Worm (Caenorhabditis elegans) whole organism, L3 larva: ENCODE data around the gene B0546.3.
A peak's percentile ranks its signal among the peaks of the same experiment; 100 is the strongest.

Source experiments
- R02D3.7 ChIP-seq: fragments of 150-350 bp; optimal IDR thresholded peaks from 2 replicates; lab custom pipeline; 2014; ENCODE audit warnings: missing biosample characterization, missing genetic modification characterization
- ZK546.5 ChIP-seq: sonication (generic microtip); optimal IDR thresholded peaks from 2 replicates; lab custom pipeline; 2017; ENCODE audit warnings: missing biosample characterization, missing genetic modification characterization
- aly-2 ChIP-seq: fragments of 150-350 bp; optimal IDR thresholded peaks from 2 replicates; lab custom pipeline; 2014; ENCODE audit warnings: missing biosample characterization, missing genetic modification characterization
- ceh-16 ChIP-seq: sonication (generic microtip); optimal IDR thresholded peaks from 2 replicates; lab custom pipeline; 2017; ENCODE audit warnings: missing biosample characterization, missing genetic modification characterization
- ceh-28 ChIP-seq: fragments of 150-350 bp; optimal IDR thresholded peaks from 2 replicates; lab custom pipeline; 2014; ENCODE audit warnings: missing biosample characterization, missing genetic modification reagents, missing genetic modification characterization
- ceh-82 ChIP-seq: fragments of 150-350 bp; optimal IDR thresholded peaks from 2 replicates; lab custom pipeline; 2014; ENCODE audit warnings: missing biosample characterization, missing genetic modification characterization
- ceh-9 ChIP-seq: sonication (generic microtip); optimal IDR thresholded peaks from 2 replicates; lab custom pipeline; 2018; ENCODE audit warnings: missing biosample characterization, missing genetic modification characterization
- daf-12 ChIP-seq: fragments of 150-350 bp; optimal IDR thresholded peaks from 2 replicates; lab custom pipeline; 2014; ENCODE audit warnings: missing biosample characterization, missing genetic modification reagents, missing genetic modification characterization
- egl-5 ChIP-seq: fragments of 150-350 bp; optimal IDR thresholded peaks from 2 replicates; lab custom pipeline; 2017; ENCODE audit warnings: missing biosample characterization, missing genetic modification reagents, missing genetic modification characterization, inconsistent platforms
- elt-1 ChIP-seq: fragments of 150-350 bp; optimal IDR thresholded peaks from 2 replicates; lab custom pipeline; 2014; ENCODE audit warnings: missing biosample characterization, missing genetic modification characterization
- elt-2 ChIP-seq: sonication (generic microtip); optimal IDR thresholded peaks from 2 replicates; lab custom pipeline; 2016; ENCODE audit warnings: missing genetic modification reagents, mild to moderate bottlenecking, missing genetic modification characterization, missing compliant biosample characterization
- elt-3 ChIP-seq, 3 experiments: fragments of 150-350 bp in 1 of 3; sonication (generic microtip) in 2 of 3; optimal IDR thresholded peaks; 2 replicates in 2 of 3; 4 replicates in 1 of 3; lab custom pipeline; 2014 to 2017; ENCODE audit warnings: missing biosample characterization in 3 of 3, missing genetic modification characterization in 3 of 3
- fkh-2 ChIP-seq: fragments of 150-350 bp; optimal IDR thresholded peaks from 2 replicates; lab custom pipeline; 2014; ENCODE audit warnings: missing biosample characterization, missing genetic modification reagents, missing genetic modification characterization
- fos-1 ChIP-seq: fragments of 150-350 bp; optimal IDR thresholded peaks from 2 replicates; lab custom pipeline; 2014; ENCODE audit warnings: missing biosample characterization, missing genetic modification characterization
- hmg-11 ChIP-seq: sonication (generic microtip); optimal IDR thresholded peaks from 2 replicates; lab custom pipeline; 2016; ENCODE audit warnings: missing genetic modification characterization, missing compliant biosample characterization
- jun-1 ChIP-seq: fragments of 150-350 bp; optimal IDR thresholded peaks from 2 replicates; lab custom pipeline; 2014; ENCODE audit warnings: missing biosample characterization, missing genetic modification reagents, missing genetic modification characterization
- lin-15B ChIP-seq: fragments of 150-350 bp; optimal IDR thresholded peaks from 2 replicates; lab custom pipeline; 2014; ENCODE audit warnings: missing biosample characterization, missing genetic modification characterization
- lin-39 ChIP-seq: fragments of 150-350 bp; optimal IDR thresholded peaks from 2 replicates; lab custom pipeline; 2018; ENCODE audit warnings: missing biosample characterization, missing genetic modification reagents, missing genetic modification characterization
- lsy-12 ChIP-seq: sonication (generic microtip); optimal IDR thresholded peaks from 2 replicates; lab custom pipeline; 2016; ENCODE audit warnings: mild to moderate bottlenecking, missing genetic modification characterization, missing compliant biosample characterization
- mdl-1 ChIP-seq: fragments of 150-350 bp; optimal IDR thresholded peaks from 2 replicates; lab custom pipeline; 2014; ENCODE audit warnings: missing biosample characterization, missing genetic modification characterization
- mml-1 ChIP-seq: fragments of 150-350 bp; sonication (generic microtip); optimal IDR thresholded peaks from 3 replicates; lab custom pipeline; 2014; ENCODE audit warnings: missing biosample characterization, missing genetic modification characterization
- nfya-1 ChIP-seq: sonication (generic microtip); optimal IDR thresholded peaks from 2 replicates; lab custom pipeline; 2017; ENCODE audit warnings: missing genetic modification characterization, mild to moderate bottlenecking, missing compliant biosample characterization, antibody characterized with exemption, moderate library complexity; ENCODE audit not compliant: insufficient read depth
- nhr-11 ChIP-seq: fragments of 150-350 bp; optimal IDR thresholded peaks from 2 replicates; lab custom pipeline; 2014; ENCODE audit warnings: missing biosample characterization, missing genetic modification characterization
- nhr-12 ChIP-seq: fragments of 150-350 bp; optimal IDR thresholded peaks from 2 replicates; lab custom pipeline; 2014; ENCODE audit warnings: missing biosample characterization, missing genetic modification characterization
- nhr-23 ChIP-seq: fragments of 150-350 bp; optimal IDR thresholded peaks from 2 replicates; lab custom pipeline; 2014; ENCODE audit warnings: missing biosample characterization, missing genetic modification reagents, missing genetic modification characterization
- nhr-237 ChIP-seq: fragments of 150-350 bp; optimal IDR thresholded peaks from 2 replicates; lab custom pipeline; 2014; ENCODE audit warnings: missing biosample characterization, missing genetic modification characterization
- nhr-25 ChIP-seq: sonication (generic microtip); optimal IDR thresholded peaks from 2 replicates; lab custom pipeline; 2017; ENCODE audit warnings: missing biosample characterization, missing genetic modification characterization
- nhr-28 ChIP-seq: fragments of 150-350 bp; optimal IDR thresholded peaks from 2 replicates; lab custom pipeline; 2014; ENCODE audit warnings: missing biosample characterization, missing genetic modification characterization
- nhr-76 ChIP-seq: fragments of 150-350 bp; sonication (generic microtip); optimal IDR thresholded peaks from 5 replicates; lab custom pipeline; 2014; ENCODE audit warnings: missing biosample characterization, missing genetic modification characterization
- nhr-77 ChIP-seq: fragments of 150-350 bp; optimal IDR thresholded peaks from 2 replicates; lab custom pipeline; 2014; ENCODE audit warnings: missing biosample characterization, missing genetic modification characterization
- pha-4 ChIP-seq: fragments of 150-350 bp; optimal IDR thresholded peaks from 2 replicates; lab custom pipeline; 2014; ENCODE audit warnings: missing biosample characterization, missing genetic modification reagents, missing genetic modification characterization
- sea-2 ChIP-seq: fragments of 150-350 bp; sonication (generic microtip); optimal IDR thresholded peaks from 4 replicates; lab custom pipeline; 2014; ENCODE audit warnings: missing biosample characterization, missing genetic modification reagents, missing genetic modification characterization
- snpc-4 ChIP-seq: fragments of 150-350 bp; optimal IDR thresholded peaks from 2 replicates; lab custom pipeline; 2014; ENCODE audit warnings: missing biosample characterization, missing genetic modification characterization
- unc-39 ChIP-seq: sonication (generic microtip); optimal IDR thresholded peaks from 4 replicates; lab custom pipeline; 2017; ENCODE audit warnings: missing biosample characterization, missing genetic modification characterization
- unc-62 ChIP-seq: fragments of 150-350 bp; sonication (generic microtip); optimal IDR thresholded peaks from 4 replicates; lab custom pipeline; 2014; ENCODE audit warnings: missing biosample characterization, missing genetic modification reagents, missing genetic modification characterization
- zag-1 ChIP-seq: fragments of 150-350 bp; optimal IDR thresholded peaks from 2 replicates; lab custom pipeline; 2014; ENCODE audit warnings: missing biosample characterization, missing genetic modification characterization
- ztf-11 ChIP-seq: fragments of 150-350 bp; optimal IDR thresholded peaks from 2 replicates; lab custom pipeline; 2014; ENCODE audit warnings: missing biosample characterization, missing genetic modification characterization
- ztf-4 ChIP-seq: fragments of 150-350 bp; optimal IDR thresholded peaks from 2 replicates; lab custom pipeline; 2014; ENCODE audit warnings: missing biosample characterization, missing genetic modification characterization

Gene B0546.3

ce11 chrIV:3368638-3369247, 13.9 kb downstream of the B0546.3 start, which contains the start of gene vha-19:
Gene vha-19, plus strand, starts transcription at chrIV:3369197.
- TF ChIP-seq nfya-1, result peak; percentile 38
- no peak for TF ChIP-seq nhr-23 (tag; lab: Kevin White, UChicago)
- TF ChIP-seq lin-15B (tag; lab: Kevin White, UChicago), result peak; percentile 51
- TF ChIP-seq elt-2, result peak; percentile 61
- TF ChIP-seq lin-39 (tag; lab: Kevin White, UChicago), result peak; percentile 15
- peak; percentile 77 for TF ChIP-seq hmg-11
- TF ChIP-seq nhr-77, result no peak
- no peak for TF ChIP-seq ztf-4
- peak; percentile 52 for TF ChIP-seq pha-4 (tag; lab: Kevin White, UChicago)
- TF ChIP-seq, all 47 proteins: peak for 6

ce11 chrIV:3363784-3364183, 18.9 kb downstream of the B0546.3 start:
- TF ChIP-seq nhr-23 (tag; lab: Kevin White, UChicago) (no peak), ceh-28 (tag; lab: Kevin White, UChicago) (no peak), nhr-76 (tag; lab: Kevin White, UChicago) (no peak), elt-2 (no peak), snpc-4 (no peak), ceh-16 (tag; lab: Kevin White, UChicago) (no peak), nfya-1 (no peak), ceh-82 (tag; lab: Kevin White, UChicago) (no peak), zag-1 (tag; lab: Kevin White, UChicago) (no peak), unc-62 (GFP tag; lab: Kevin White, UChicago) (no peak), lin-39 (tag; lab: Kevin White, UChicago) (no peak), lsy-12 (tag; lab: Kevin White, UChicago) (no peak), nhr-77 (no peak), lin-15B (tag; lab: Kevin White, UChicago) (no peak), R02D3.7 (no peak), aly-2 (tag; lab: Kevin White, UChicago) (no peak), nhr-28 (tag; lab: Kevin White, UChicago) (no peak), elt-1 (tag; lab: Kevin White, UChicago) (no peak), nhr-237 (no peak)
- TF ChIP-seq, all 47 proteins: peak for 0

ce11 chrIV:3363221-3363620, 19.4 kb downstream of the B0546.3 start, which contains the start of gene Y55H10A.2:
Gene Y55H10A.2, plus strand, starts transcription at chrIV:3363521.
- TF ChIP-seq sea-2 (GFP tag; lab: Kevin White, UChicago) (no peak), ztf-11 (tag; lab: Kevin White, UChicago) (no peak), nhr-77 (no peak), nhr-12 (tag; lab: Kevin White, UChicago) (no peak), lsy-12 (tag; lab: Kevin White, UChicago) (no peak), R02D3.7 (no peak), snpc-4 (no peak), aly-2 (tag; lab: Kevin White, UChicago) (no peak), nhr-23 (tag; lab: Kevin White, UChicago) (no peak), mml-1 (tag; lab: Kevin White, UChicago) (no peak), daf-12 (tag; lab: Kevin White, UChicago) (no peak), ztf-4 (no peak), unc-39 (tag; lab: Kevin White, UChicago) (no peak), hmg-11 (no peak)

- no peak for TF ChIP-seq lsy-12 (tag; lab: Kevin White, UChicago)
- TF ChIP-seq pha-4 (tag; lab: Kevin White, UChicago), result no peak
- no peak for TF ChIP-seq sea-2 (GFP tag; lab: Kevin White, UChicago)
- TF ChIP-seq egl-5, result no peak
- TF ChIP-seq nhr-11 (tag; lab: Kevin White, UChicago), result no peak
- no peak for TF ChIP-seq ztf-4
These were observed 27.9 kb downstream of the B0546.3 start, which contains the start of gene F42A6.1 for ce11 chrIV:3354757-3355156. Gene F42A6.1, plus strand, starts transcription at chrIV:3355057.

ce11 chrIV:3352019-3352418, 30.6 kb downstream of the B0546.3 start:
- TF ChIP-seq nfya-1, result peak; percentile 0
- TF ChIP-seq unc-39 (tag; lab: Kevin White, UChicago), result no peak
- TF ChIP-seq, all 47 proteins: peak for 1

- TF ChIP-seq hmg-11 (peak; percentile 37), nhr-25 (no peak), lin-39 (tag; lab: Kevin White, UChicago) (peak; percentile 0), fkh-2 (tag; lab: Kevin White, UChicago) (no peak), nfya-1 (peak; percentile 48), jun-1 (tag; lab: Kevin White, UChicago) (no peak), ceh-28 (tag; lab: Kevin White, UChicago) (no peak), nhr-76 (tag; lab: Kevin White, UChicago) (no peak), lin-15B (tag; lab: Kevin White, UChicago) (no peak), nhr-77 (no peak), unc-62 (GFP tag; lab: Kevin White, UChicago) (no peak), mdl-1 (no peak), elt-3 (tag; optimal IDR thresholded peaks at IDR 0.05; lab: Kevin White, UChicago) (no peak), nhr-28 (tag; lab: Kevin White, UChicago) (no peak), nhr-237 (no peak), ZK546.5 (no peak), ceh-9 (tag; lab: Kevin White, UChicago) (no peak), ztf-11 (tag; lab: Kevin White, UChicago) (no peak), elt-1 (tag; lab: Kevin White, UChicago) (no peak), zag-1 (tag; lab: Kevin White, UChicago) (no peak), unc-39 (tag; lab: Kevin White, UChicago) (no peak), fos-1 (tag; lab: Kevin White, UChicago) (no peak), sea-2 (GFP tag; lab: Kevin White, UChicago) (no peak)
These were observed 32.6 kb downstream of the B0546.3 start, which contains the start of gene elks-1 for ce11 chrIV:3349977-3350580. Gene elks-1, minus strand, starts transcription at chrIV:3350027.
